Fruit fly (Drosophila melanogaster) whole organism: ENCODE measurements around the gene CG3436.

Source experiments
- CG8478 ChIP-seq: fragments of >200 bp; optimal IDR thresholded peaks from 2 replicates; lab custom pipeline; 2018; ENCODE audit warnings: inconsistent platforms
- EcR ChIP-seq, 2 experiments: fragments of >200 bp; optimal IDR thresholded peaks; 2 replicates each; lab custom pipeline; 2017; ENCODE audit warnings: missing biosample characterization in 2 of 2, missing genetic modification characterization in 2 of 2, missing genetic modification reagents in 2 of 2
- pan ChIP-seq: fragments of >200 bp; optimal IDR thresholded peaks from 2 replicates; lab custom pipeline; 2017
- psq ChIP-seq: fragments of >200 bp; optimal IDR thresholded peaks from 2 replicates; lab custom pipeline; 2017
- usp ChIP-seq: fragments of >200 bp; optimal IDR thresholded peaks from 2 replicates; lab custom pipeline; 2017; ENCODE audit warnings: missing biosample characterization, missing genetic modification characterization, mixed read lengths

DNA sequence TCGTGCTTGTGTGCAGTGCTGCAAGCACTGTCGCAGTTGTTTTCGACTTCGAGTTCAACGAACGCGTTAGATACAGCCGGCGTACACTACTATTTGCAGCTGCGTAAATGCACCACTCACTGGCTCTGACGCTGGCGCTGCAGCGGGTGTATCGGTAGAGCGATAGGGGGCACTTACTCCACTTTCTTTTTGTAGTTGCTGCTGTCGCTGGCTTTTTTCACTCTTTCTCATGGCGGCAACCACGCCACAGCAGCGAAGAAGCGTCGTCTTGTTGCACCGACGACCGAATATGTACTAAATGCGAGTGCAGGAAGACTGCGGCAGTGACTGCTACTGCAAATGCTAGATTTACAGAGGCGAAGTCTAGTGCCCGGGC is 34.4 kb upstream of the CG3436 start, which contains the start of gene CG4822:
- TF ChIP-seq pan (no peak), CG8478 (lab: Kevin White, UChicago) (no peak), EcR (GFP tag; optimal IDR thresholded peaks at IDR 0.05; lab: Kevin White, UChicago) (peak in 1 of 2 experiments; percentile 91), usp (GFP tag; lab: Kevin White, UChicago) (no peak), psq (lab: Kevin White, UChicago) (no peak)
